Fruit fly (Drosophila melanogaster): ENCODE results near the gene Sgt.

The Sgt gene

DNA sequence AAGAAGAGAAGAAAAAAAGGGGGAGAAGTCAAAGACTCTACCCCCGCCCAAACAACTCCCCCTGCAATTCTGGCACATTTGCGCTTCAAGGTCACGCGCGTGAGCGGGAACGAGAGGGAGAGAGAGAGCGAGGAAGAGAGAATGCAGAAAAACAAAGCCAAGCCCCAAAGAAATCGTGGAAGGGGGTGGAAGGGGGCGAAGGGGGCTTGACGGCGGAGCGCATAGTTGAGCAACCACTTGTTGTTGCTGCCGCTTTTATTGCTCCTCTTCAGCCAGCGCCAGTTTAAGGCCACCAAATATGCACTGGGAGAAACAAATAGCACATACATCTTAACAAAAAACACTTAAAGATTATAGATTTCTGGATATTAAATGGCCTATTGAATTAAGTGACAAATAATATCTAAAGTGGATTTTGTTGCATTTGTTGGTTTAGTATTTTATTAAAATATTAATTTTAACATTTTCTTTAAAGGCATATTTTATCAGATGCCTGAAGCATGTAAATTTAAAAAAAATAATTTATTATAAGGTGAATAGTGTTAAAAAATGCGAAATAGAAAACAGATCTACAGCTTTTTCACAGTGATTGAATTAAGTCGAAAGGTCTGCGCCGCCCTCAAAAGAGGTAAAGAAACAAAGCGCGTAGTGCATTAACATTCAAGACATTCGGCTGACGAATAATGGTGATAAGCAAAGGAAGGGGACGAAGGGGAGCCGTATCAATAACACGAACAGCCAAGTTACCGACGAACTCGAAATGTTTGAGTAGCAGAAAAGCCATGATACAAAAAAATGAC, 41.4 kb upstream of the Sgt start (continued):
- TF ChIP-seq CG1024 (GFP tag; IDR thresholded peaks at IDR 0.05) (peak; percentile 76), Mrtf (GFP tag; IDR thresholded peaks at IDR 0.05) (peak; percentile 90; the same call in 2 of the 3 replicates), CG6791 (GFP tag; IDR thresholded peaks at IDR 0.05; ENCODE audit: partially characterized antibody) (no peak), onecut (GFP tag; IDR thresholded peaks at IDR 0.05) (peak; percentile 63), CHES-1-like (GFP tag; optimal IDR thresholded peaks at IDR 0.05) (peak; percentile 15), rib (GFP tag; IDR thresholded peaks at IDR 0.05) (peak; percentile 72; the same call in 1 of the 2 replicates), CG12155 (GFP tag; optimal IDR thresholded peaks at IDR 0.05) (peak; percentile 87), CG8290 (GFP tag; optimal IDR thresholded peaks at IDR 0.05) (peak; percentile 71), CG8290 (tag; optimal IDR thresholded peaks at IDR 0.05) (peak; percentile 19 to 35), CG13775 (GFP tag; optimal IDR thresholded peaks at IDR 0.05) (peak; percentile 92), al (GFP tag; IDR thresholded peaks at IDR 0.05) (peak; percentile 65), CG33213 (GFP tag; optimal IDR thresholded peaks at IDR 0.05) (no peak), lmd (GFP tag; IDR thresholded peaks at IDR 0.05) (peak; percentile 94), HLH54F (GFP tag; optimal IDR thresholded peaks at IDR 0.05) (peak; percentile 13), unc-4 (GFP tag; IDR thresholded peaks at IDR 0.05; ENCODE audit: partially characterized antibody) (no peak), run (tag; optimal IDR thresholded peaks at IDR 0.05) (peak; percentile 75), jigr1 (GFP tag; IDR thresholded peaks at IDR 0.05) (peak; percentile 93; the same call in 2 of the 3 replicates), gsb (GFP tag; IDR thresholded peaks at IDR 0.05) (peak; percentile 87), sr (GFP tag; IDR thresholded peaks at IDR 0.05) (no peak; the same call in 2 of the 3 replicates), CG3726 (GFP tag; IDR thresholded peaks at IDR 0.05) (peak; percentile 91), insv (GFP tag; optimal IDR thresholded peaks at IDR 0.05) (peak in 1 of 2 experiments; percentile 3), Pdp1 (GFP tag; optimal IDR thresholded peaks at IDR 0.05) (peak; percentile 48 to 51), Usf (GFP tag; optimal IDR thresholded peaks at IDR 0.05) (peak; percentile 67), jing (GFP tag; optimal IDR thresholded peaks at IDR 0.05) (peak; percentile 53), emc (GFP tag; optimal IDR thresholded peaks at IDR 0.05) (no peak), Mad (GFP tag; optimal IDR thresholded peaks at IDR 0.05) (peak; percentile 49), Dref (GFP tag; IDR thresholded peaks at IDR 0.05) (no peak), ewg (GFP tag; optimal IDR thresholded peaks at IDR 0.05) (peak; percentile 84), CG6813 (GFP tag; optimal IDR thresholded peaks at IDR 0.05) (peak; percentile 93), CG6254 (GFP tag; optimal IDR thresholded peaks at IDR 0.05) (peak; percentile 89), NfI (GFP tag; optimal IDR thresholded peaks at IDR 0.05) (peak; percentile 94), Nf-YB (GFP tag; optimal IDR thresholded peaks at IDR 0.05) (peak; percentile 88), odd (GFP tag; optimal IDR thresholded peaks at IDR 0.05) (peak; percentile 91), Sry-β (GFP tag; optimal IDR thresholded peaks at IDR 0.05) (peak; percentile 65), Camta (GFP tag; optimal IDR thresholded peaks at IDR 0.05) (peak; percentile 49), Gug (GFP tag; IDR thresholded peaks at IDR 0.05) (peak; percentile 66; the same call in 3 of the 4 replicates), lilli (GFP tag; optimal IDR thresholded peaks at IDR 0.05) (peak; percentile 67), CG11695 (GFP tag; IDR thresholded peaks at IDR 0.05) (peak; percentile 98), CG11093 (GFP tag; IDR thresholded peaks at IDR 0.05) (peak; percentile 92), hb (GFP tag; IDR thresholded peaks at IDR 0.05; ENCODE audit: partially characterized antibody) (no peak), CG16863 (GFP tag; optimal IDR thresholded peaks at IDR 0.05) (peak; percentile 36), CG8281 (tag; optimal IDR thresholded peaks at IDR 0.05) (peak; percentile 90), CG3847 (GFP tag; IDR thresholded peaks at IDR 0.05) (peak; percentile 85), psq (GFP tag; optimal IDR thresholded peaks at IDR 0.05) (peak; percentile 86), lbe (GFP tag; optimal IDR thresholded peaks at IDR 0.05) (peak; percentile 94), CG6175 (GFP tag; IDR thresholded peaks at IDR 0.05) (no peak; the same call in 2 of the 3 replicates), slbo (GFP tag; IDR thresholded peaks at IDR 0.05) (peak; percentile 87), az2 (GFP tag; optimal IDR thresholded peaks at IDR 0.05) (peak; percentile 94), Asciz (GFP tag; optimal IDR thresholded peaks at IDR 0.05) (peak; percentile 98)
